Fruit fly (Drosophila melanogaster) whole organism, embryonic: ENCODE results near the gene Ccz1.

Source experiments
- ATbp ChIP-seq: fragments of 200-800 bp; sonication (Bioruptor generic); optimal IDR thresholded peaks from 2 replicates; lab custom pipeline; 2017; ENCODE audit warnings: missing biosample characterization, mild to moderate bottlenecking, missing genetic modification characterization, missing genetic modification reagents
- Ada2b ChIP-seq: fragments of 200-800 bp; sonication (Bioruptor generic); IDR thresholded peaks from 2 replicates; pipeline ENCODE4 v1.3.6; 2022; ENCODE audit warnings: missing biosample characterization, missing genetic modification characterization
- Adf1 ChIP-seq: fragments of 200-800 bp; sonication (Bioruptor generic); IDR thresholded peaks from 2 replicates; pipeline ENCODE4 v1.3.6; 2022; ENCODE audit warnings: missing biosample characterization, missing genetic modification characterization
- CG1024 ChIP-seq: fragments of 200-800 bp; sonication (Bioruptor generic); IDR thresholded peaks from 2 replicates; pipeline ENCODE4 v1.3.6; 2022; ENCODE audit warnings: missing biosample characterization, missing genetic modification characterization
- CG11723 ChIP-seq: fragments of 200-800 bp; sonication (Bioruptor generic); optimal IDR thresholded peaks from 2 replicates; lab custom pipeline; 2017; ENCODE audit warnings: missing biosample characterization, mild to moderate bottlenecking, missing genetic modification characterization
- CG12942 ChIP-seq: fragments of 200-800 bp; sonication (Bioruptor generic); optimal IDR thresholded peaks from 3 replicates; lab custom pipeline; 2016; ENCODE audit warnings: missing biosample characterization, missing genetic modification characterization
- CG14860 ChIP-seq: fragments of 200-800 bp; sonication (Bioruptor generic); IDR thresholded peaks from 3 replicates; pipeline ENCODE4 v1.3.6; 2022; ENCODE audit warnings: missing biosample characterization, missing genetic modification characterization; ENCODE audit not compliant: partially characterized antibody
- CG16779 ChIP-seq: fragments of 200-800 bp; sonication (Bioruptor generic); IDR thresholded peaks from 2 replicates; pipeline ENCODE4 v1.3.6; 2022; ENCODE audit warnings: missing biosample characterization, missing genetic modification characterization
- CG16813 ChIP-seq: fragments of 200-800 bp; sonication (Bioruptor generic); IDR thresholded peaks from 3 replicates; pipeline ENCODE4 v1.3.6; 2022; ENCODE audit warnings: missing biosample characterization, missing genetic modification characterization; ENCODE audit not compliant: partially characterized antibody
- CG1792 ChIP-seq: fragments of 200-800 bp; sonication (Bioruptor generic); optimal IDR thresholded peaks from 2 replicates; lab custom pipeline; 2016; ENCODE audit warnings: missing biosample characterization, missing genetic modification characterization
- CG18764 ChIP-seq: fragments of 200-800 bp; sonication (Bioruptor generic); optimal IDR thresholded peaks from 3 replicates; lab custom pipeline; 2016; ENCODE audit warnings: missing biosample characterization, missing genetic modification characterization
- CG2875 ChIP-seq: fragments of 200-800 bp; sonication (Bioruptor generic); optimal IDR thresholded peaks from 2 replicates; lab custom pipeline; 2017; ENCODE audit warnings: missing biosample characterization, mild to moderate bottlenecking, missing genetic modification characterization, missing genetic modification reagents
- CG3838 ChIP-seq: fragments of 200-800 bp; sonication (Bioruptor generic); optimal IDR thresholded peaks from 3 replicates; lab custom pipeline; 2016; ENCODE audit warnings: missing biosample characterization, missing genetic modification characterization
- CG3847 ChIP-seq: fragments of 200-800 bp; sonication (Bioruptor generic); IDR thresholded peaks from 2 replicates; pipeline ENCODE4 v1.3.6; 2022; ENCODE audit warnings: missing biosample characterization, missing genetic modification characterization
- CG4424 ChIP-seq: fragments of 200-800 bp; sonication (Bioruptor generic); optimal IDR thresholded peaks from 3 replicates; lab custom pipeline; 2016; ENCODE audit warnings: missing biosample characterization, missing genetic modification characterization
- CG4617 ChIP-seq: fragments of 200-800 bp; sonication (Bioruptor generic); optimal IDR thresholded peaks from 3 replicates; lab custom pipeline; 2016; ENCODE audit warnings: missing biosample characterization, missing genetic modification characterization, borderline replicate concordance
- CG4820 ChIP-seq: fragments of 200-800 bp; sonication (Bioruptor generic); optimal IDR thresholded peaks from 3 replicates; lab custom pipeline; 2016; ENCODE audit warnings: missing biosample characterization, missing genetic modification characterization
- CG5953 ChIP-seq: fragments of 200-800 bp; sonication (Bioruptor generic); IDR thresholded peaks from 2 replicates; pipeline ENCODE4 v1.3.6; 2022; ENCODE audit warnings: missing biosample characterization, missing genetic modification characterization
- CG6689 ChIP-seq: fragments of 200-800 bp; sonication (Bioruptor generic); IDR thresholded peaks from 2 replicates; pipeline ENCODE4 v1.3.6; 2022; ENCODE audit warnings: missing biosample characterization, missing genetic modification characterization
- CG7357 ChIP-seq: fragments of 200-800 bp; sonication (Bioruptor generic); IDR thresholded peaks from 3 replicates; pipeline ENCODE4 v1.3.6; 2022; ENCODE audit warnings: missing biosample characterization, missing genetic modification characterization
- CG7839 ChIP-seq: fragments of 200-800 bp; sonication (Bioruptor generic); optimal IDR thresholded peaks from 3 replicates; lab custom pipeline; 2018; ENCODE audit warnings: missing biosample characterization, mild to moderate bottlenecking, missing genetic modification characterization, moderate library complexity
- CG8089 ChIP-seq: fragments of 200-800 bp; sonication (Bioruptor generic); optimal IDR thresholded peaks from 3 replicates; lab custom pipeline; 2016; ENCODE audit warnings: missing biosample characterization, missing genetic modification characterization
- CG8290 ChIP-seq, 3 experiments: fragments of 200-800 bp; sonication (Bioruptor generic); optimal IDR thresholded peaks; 2 replicates each; lab custom pipeline; 2016 to 2019; ENCODE audit warnings: missing biosample characterization in 3 of 3, missing genetic modification characterization in 3 of 3, mild to moderate bottlenecking in 2 of 3, moderate library complexity in 1 of 3
- CG9932 ChIP-seq: fragments of 200-800 bp; sonication (Bioruptor generic); IDR thresholded peaks from 2 replicates; pipeline ENCODE4 v1.3.6; 2022; ENCODE audit warnings: missing biosample characterization, missing genetic modification characterization
- D19A ChIP-seq: fragments of 200-800 bp; optimal IDR thresholded peaks from 3 replicates; lab custom pipeline; 2019; ENCODE audit warnings: missing biosample characterization, mild to moderate bottlenecking, missing genetic modification characterization, moderate library complexity
- Deaf1 ChIP-seq: fragments of 200-800 bp; optimal IDR thresholded peaks from 3 replicates; lab custom pipeline; 2019; ENCODE audit warnings: missing biosample characterization, mild to moderate bottlenecking, missing genetic modification characterization, moderate library complexity
- E2f1 ChIP-seq: fragments of 200-800 bp; sonication (Bioruptor generic); IDR thresholded peaks from 2 replicates; pipeline ENCODE4 v1.3.6; 2022; ENCODE audit warnings: missing biosample characterization, missing genetic modification characterization
- E2f2 ChIP-seq: fragments of 200-800 bp; sonication (Bioruptor generic); IDR thresholded peaks from 2 replicates; pipeline ENCODE4 v1.3.6; 2022; ENCODE audit warnings: missing biosample characterization, missing genetic modification characterization
- GATAe ChIP-seq: fragments of 200-800 bp; sonication (Bioruptor generic); conservative IDR thresholded peaks from 2 replicates; pipeline ENCODE4 v1.3.6; 2022; ENCODE audit warnings: missing biosample characterization, missing genetic modification characterization
- Gsc ChIP-seq: fragments of 200-800 bp; sonication (Bioruptor generic); IDR thresholded peaks from 2 replicates; pipeline ENCODE4 v1.3.6; 2022; ENCODE audit warnings: missing biosample characterization, missing genetic modification characterization
- Jarid2 ChIP-seq: fragments of 200-800 bp; sonication (Bioruptor generic); optimal IDR thresholded peaks from 3 replicates; lab custom pipeline; 2017; ENCODE audit warnings: mild to moderate bottlenecking, missing biosample characterization, missing genetic modification reagents, missing genetic modification characterization
- Lhr ChIP-seq: fragments of 200-800 bp; sonication (Bioruptor generic); optimal IDR thresholded peaks from 3 replicates; lab custom pipeline; 2017; ENCODE audit warnings: mild to moderate bottlenecking, missing biosample characterization, missing genetic modification reagents, missing genetic modification characterization
- Lpt ChIP-seq: fragments of >200 bp; optimal IDR thresholded peaks from 2 replicates; lab custom pipeline; 2018; ENCODE audit warnings: missing biosample characterization, missing genetic modification characterization
- PHDP ChIP-seq: fragments of 200-800 bp; sonication (Bioruptor generic); optimal IDR thresholded peaks from 3 replicates; lab custom pipeline; 2018; ENCODE audit warnings: missing biosample characterization, mild to moderate bottlenecking, missing genetic modification characterization, moderate library complexity
- Sox100B ChIP-seq: fragments of 200-800 bp; sonication (Bioruptor generic); optimal IDR thresholded peaks from 3 replicates; lab custom pipeline; 2018; ENCODE audit warnings: missing biosample characterization, mild to moderate bottlenecking, missing genetic modification characterization
- bbx ChIP-seq: fragments of 200-800 bp; sonication (Bioruptor generic); IDR thresholded peaks from 2 replicates; pipeline ENCODE4 v1.3.6; 2022; ENCODE audit warnings: missing biosample characterization, missing genetic modification characterization; ENCODE audit not compliant: partially characterized antibody
- chif ChIP-seq, 2 experiments: fragments of 200-800 bp; sonication (Bioruptor generic); optimal IDR thresholded peaks; 3 replicates each; lab custom pipeline; 2016; ENCODE audit warnings: missing biosample characterization in 2 of 2, missing genetic modification characterization in 2 of 2
- crol ChIP-seq: fragments of 200-800 bp; sonication (Bioruptor generic); IDR thresholded peaks from 2 replicates; pipeline ENCODE4 v1.3.6; 2022; ENCODE audit warnings: missing biosample characterization, missing genetic modification characterization
- dysf ChIP-seq: fragments of 200-800 bp; sonication (Bioruptor generic); IDR thresholded peaks from 3 replicates; pipeline ENCODE4 v1.3.6; 2022; ENCODE audit warnings: missing biosample characterization, missing genetic modification characterization
- ewg ChIP-seq: fragments of 200-800 bp; sonication (Bioruptor generic); optimal IDR thresholded peaks from 3 replicates; lab custom pipeline; 2017; ENCODE audit warnings: mild to moderate bottlenecking, missing biosample characterization, missing genetic modification reagents, missing genetic modification characterization
- grn ChIP-seq: fragments of 200-800 bp; sonication (Bioruptor generic); optimal IDR thresholded peaks from 3 replicates; lab custom pipeline; 2017; ENCODE audit warnings: missing biosample characterization, missing genetic modification characterization
- ind ChIP-seq: fragments of 200-800 bp; sonication (Bioruptor generic); optimal IDR thresholded peaks from 3 replicates; lab custom pipeline; 2016; ENCODE audit warnings: missing biosample characterization, missing genetic modification characterization
- mld ChIP-seq: fragments of 200-800 bp; sonication (Bioruptor generic); IDR thresholded peaks from 3 replicates; pipeline ENCODE4 v1.3.6; 2022; ENCODE audit warnings: missing biosample characterization, missing genetic modification characterization; ENCODE audit not compliant: partially characterized antibody
- pum ChIP-seq: fragments of 200-800 bp; sonication (Bioruptor generic); optimal IDR thresholded peaks from 2 replicates; lab custom pipeline; 2016; ENCODE audit warnings: missing biosample characterization, missing genetic modification characterization
- ro ChIP-seq: fragments of 200-800 bp; sonication (Bioruptor generic); IDR thresholded peaks from 2 replicates; pipeline ENCODE4 v1.3.6; 2022; ENCODE audit warnings: missing biosample characterization, missing genetic modification characterization
- seq ChIP-seq: fragments of 200-800 bp; sonication (Bioruptor generic); IDR thresholded peaks from 2 replicates; pipeline ENCODE4 v1.3.6; 2022; ENCODE audit warnings: missing biosample characterization, missing genetic modification characterization
- slou ChIP-seq: fragments of 200-800 bp; sonication (Bioruptor generic); optimal IDR thresholded peaks from 3 replicates; lab custom pipeline; 2016; ENCODE audit warnings: missing biosample characterization, missing genetic modification characterization
- ssp ChIP-seq: fragments of 200-800 bp; sonication (Bioruptor generic); IDR thresholded peaks from 2 replicates; pipeline ENCODE4 v1.3.6; 2022; ENCODE audit warnings: missing biosample characterization, missing genetic modification characterization
- tll ChIP-seq, 2 experiments: fragments of 200-800 bp in 1 of 2; fragments of >200 bp in 1 of 2; sonication (Bioruptor generic) in 1 of 2; optimal IDR thresholded peaks; 2 replicates each; lab custom pipeline; 2017 to 2019; ENCODE audit warnings: missing biosample characterization in 2 of 2, missing genetic modification characterization in 2 of 2, mild to moderate bottlenecking in 1 of 2, moderate library complexity in 1 of 2
- ttk ChIP-seq: fragments of 200-800 bp; sonication (Bioruptor generic); IDR thresholded peaks from 2 replicates; pipeline ENCODE4 v2.1.2; 2022; ENCODE audit warnings: missing biosample characterization, missing genetic modification characterization
- wek ChIP-seq: fragments of 200-800 bp; sonication (Bioruptor generic); optimal IDR thresholded peaks from 3 replicates; lab custom pipeline; 2018; ENCODE audit warnings: missing biosample characterization, mild to moderate bottlenecking, missing genetic modification characterization, moderate library complexity

The Ccz1 gene

dm6 chr3L:3892154-3892624 is 6.8 kb downstream of the Ccz1 start, which contains the start of gene Fie (continued):
- no peak for TF ChIP-seq mld (GFP tag; lab: Robert Waterston, UW)
- TF ChIP-seq CG9932 (GFP tag; lab: Robert Waterston, UW), result peak; percentile 40; the same call in 1 of the 2 replicates
- peak; percentile 32; the same call in 1 of the 2 replicates for TF ChIP-seq CG6689 (GFP tag; lab: Robert Waterston, UW)
- no peak for TF ChIP-seq CG16813 (GFP tag; lab: Robert Waterston, UW)
- TF ChIP-seq GATAe (GFP tag; lab: Robert Waterston, UW), result no peak
- TF ChIP-seq seq (GFP tag; lab: Robert Waterston, UW), result peak; percentile 67
- TF ChIP-seq Ada2b (GFP tag; lab: Robert Waterston, UW), result no peak
- TF ChIP-seq CG12942 (GFP tag; lab: Kevin White, UChicago), result no peak
- TF ChIP-seq CG4424, result peak; percentile 26
- TF ChIP-seq CG16779 (GFP tag; lab: Robert Waterston, UW), result no peak
- TF ChIP-seq pum (GFP tag; lab: Kevin White, UChicago), result no peak
- TF ChIP-seq ro (GFP tag; lab: Robert Waterston, UW), result no peak
- no peak for TF ChIP-seq CG1792 (GFP tag; lab: Kevin White, UChicago)
- TF ChIP-seq Deaf1 (tag; lab: Kevin White, UChicago), result peak; percentile 63
- peak; percentile 2 for TF ChIP-seq CG3838 (GFP tag; lab: Kevin White, UChicago)
- peak; percentile 3 for TF ChIP-seq CG2875 (GFP tag; lab: Kevin White, UChicago)
- TF ChIP-seq CG3847 (GFP tag; lab: Robert Waterston, UW), result no peak
- 0 out of 3 replicates have a peak, but pooled peaks have one; percentile 48 for TF ChIP-seq CG7357 (GFP tag; lab: Robert Waterston, UW)
- 0 out of 2 replicates have a peak, but pooled peaks have one; percentile 17 for TF ChIP-seq Adf1
- TF ChIP-seq dysf (GFP tag; lab: Robert Waterston, UW), result peak; percentile 75
- TF ChIP-seq CG8290 (GFP tag; optimal IDR thresholded peaks at IDR 0.05; lab: Kevin White, UChicago), result no peak
- TF ChIP-seq CG8290 (tag; optimal IDR thresholded peaks at IDR 0.05; lab: Kevin White, UChicago), result no peak
- TF ChIP-seq CG7839 (tag; lab: Kevin White, UChicago), result peak; percentile 68
- no peak for TF ChIP-seq chif (GFP tag; optimal IDR thresholded peaks at IDR 0.05; lab: Kevin White, UChicago)
- TF ChIP-seq ATbp (GFP tag; lab: Kevin White, UChicago), result peak; percentile 59
- TF ChIP-seq PHDP (tag; lab: Kevin White, UChicago), result peak; percentile 78
- no peak for TF ChIP-seq tll (GFP tag; optimal IDR thresholded peaks at IDR 0.05; lab: Kevin White, UChicago)
- TF ChIP-seq CG11723 (GFP tag; lab: Kevin White, UChicago), result peak; percentile 35
- TF ChIP-seq crol (GFP tag; lab: Robert Waterston, UW), result no peak
- peak; percentile 34 for TF ChIP-seq E2f2 (GFP tag; lab: Robert Waterston, UW)
- no peak for TF ChIP-seq Lhr (GFP tag; lab: Kevin White, UChicago)
- TF ChIP-seq CG8089 (GFP tag; lab: Kevin White, UChicago), result no peak
- TF ChIP-seq CG14860, result no peak
- TF ChIP-seq ssp (GFP tag; lab: Robert Waterston, UW), result no peak
- no peak for TF ChIP-seq wek
- TF ChIP-seq ind (GFP tag; lab: Kevin White, UChicago), result peak; percentile 30
- peak; percentile 29 for TF ChIP-seq CG4820 (GFP tag; lab: Kevin White, UChicago)
- TF ChIP-seq CG1024, result no peak
- no peak for TF ChIP-seq Jarid2
- no peak for TF ChIP-seq Gsc (GFP tag; lab: Robert Waterston, UW)
- peak; percentile 40 for TF ChIP-seq slou (GFP tag; lab: Kevin White, UChicago)
- TF ChIP-seq CG5953 (GFP tag; lab: Robert Waterston, UW), result no peak
- TF ChIP-seq D19A, result peak; percentile 94
- TF ChIP-seq grn (GFP tag; lab: Kevin White, UChicago), result peak; percentile 31
- no peak for TF ChIP-seq CG4617
- no peak for TF ChIP-seq CG18764 (GFP tag; lab: Kevin White, UChicago)
- no peak for TF ChIP-seq ttk
- no peak for TF ChIP-seq Lpt (GFP tag; lab: Kevin White, UChicago)
- TF ChIP-seq E2f1 (GFP tag; lab: Robert Waterston, UW), result peak; percentile 43; the same call in 1 of the 2 replicates
- TF ChIP-seq Sox100B (GFP tag; lab: Kevin White, UChicago), result peak; percentile 67
- TF ChIP-seq bbx (GFP tag; lab: Robert Waterston, UW), result no peak
- TF ChIP-seq ewg (GFP tag; lab: Kevin White, UChicago), result peak; percentile 62
